Fruit fly (Drosophila melanogaster) whole organism, prepupa: ENCODE measurements around the gene CG31178.

ENCODE experiments used
- Blimp-1 ChIP-seq: fragments of 200-800 bp; sonication (Bioruptor generic); optimal IDR thresholded peaks from 3 replicates; lab custom pipeline; 2017; ENCODE audit warnings: missing biosample characterization, missing genetic modification characterization, mild to moderate bottlenecking, moderate library complexity, missing genetic modification reagents
- CG10631 ChIP-seq: fragments of 200-800 bp; sonication (Bioruptor generic); optimal IDR thresholded peaks from 2 replicates; lab custom pipeline; 2016; ENCODE audit warnings: missing biosample characterization, missing genetic modification characterization
- CG10669 ChIP-seq: fragments of 200-800 bp; sonication (Bioruptor generic); optimal IDR thresholded peaks from 3 replicates; lab custom pipeline; 2018; ENCODE audit warnings: missing biosample characterization, mild to moderate bottlenecking, missing genetic modification characterization, moderate library complexity
- CG11294 ChIP-seq: fragments of 200-800 bp; sonication (Bioruptor generic); IDR thresholded peaks from 2 replicates; pipeline ENCODE4 v1.3.6; 2022; ENCODE audit warnings: missing biosample characterization, missing genetic modification characterization
- CG11762 ChIP-seq: fragments of 200-800 bp; sonication (Bioruptor generic); optimal IDR thresholded peaks from 3 replicates; lab custom pipeline; 2016; ENCODE audit warnings: missing biosample characterization, missing genetic modification characterization; ENCODE audit not compliant: insufficient read depth
- CG11902 ChIP-seq: fragments of 200-800 bp; sonication (Bioruptor generic); optimal IDR thresholded peaks from 3 replicates; lab custom pipeline; 2016; ENCODE audit warnings: missing biosample characterization, missing genetic modification characterization
- CG1621 ChIP-seq: fragments of 200-800 bp; sonication (Bioruptor generic); optimal IDR thresholded peaks from 3 replicates; lab custom pipeline; 2018; ENCODE audit warnings: missing biosample characterization, mild to moderate bottlenecking, missing genetic modification characterization
- CG16779 ChIP-seq: fragments of 200-800 bp; sonication (Bioruptor generic); optimal IDR thresholded peaks from 3 replicates; lab custom pipeline; 2017; ENCODE audit warnings: missing biosample characterization, mild to moderate bottlenecking, missing genetic modification characterization
- CG3032 ChIP-seq: fragments of 200-800 bp; optimal IDR thresholded peaks from 2 replicates; lab custom pipeline; 2019; ENCODE audit warnings: missing biosample characterization, mild to moderate bottlenecking, missing genetic modification characterization, moderate library complexity
- CG32006 ChIP-seq: fragments of 200-800 bp; sonication (Bioruptor generic); optimal IDR thresholded peaks from 3 replicates; lab custom pipeline; 2017; ENCODE audit warnings: missing biosample characterization, mild to moderate bottlenecking, missing genetic modification characterization
- CG34406 ChIP-seq: fragments of 200-800 bp; sonication (Bioruptor generic); optimal IDR thresholded peaks from 3 replicates; lab custom pipeline; 2016; ENCODE audit warnings: missing biosample characterization, missing genetic modification characterization
- CG6163 ChIP-seq: fragments of 200-800 bp; sonication (Bioruptor generic); IDR thresholded peaks from 3 replicates; pipeline ENCODE4 v1.3.6; 2022; ENCODE audit warnings: missing biosample characterization, missing genetic modification characterization
- CG6276 ChIP-seq: fragments of 200-800 bp; sonication (Bioruptor generic); optimal IDR thresholded peaks from 2 replicates; lab custom pipeline; 2017; ENCODE audit warnings: missing biosample characterization, mild to moderate bottlenecking, missing genetic modification characterization
- CG6792 ChIP-seq: fragments of 200-800 bp; sonication (Bioruptor generic); optimal IDR thresholded peaks from 3 replicates; lab custom pipeline; 2016; ENCODE audit warnings: missing biosample characterization, missing genetic modification characterization
- CG6808 ChIP-seq: fragments of 200-800 bp; sonication (Bioruptor generic); optimal IDR thresholded peaks from 3 replicates; lab custom pipeline; 2017; ENCODE audit warnings: missing biosample characterization, missing genetic modification characterization, mild to moderate bottlenecking, moderate library complexity, missing genetic modification reagents
- CG6854 ChIP-seq: fragments of 200-800 bp; sonication (Bioruptor generic); optimal IDR thresholded peaks from 2 replicates; lab custom pipeline; 2017; ENCODE audit warnings: missing biosample characterization, mild to moderate bottlenecking, missing genetic modification characterization
- CG7368 ChIP-seq: fragments of 200-800 bp; sonication (Bioruptor generic); optimal IDR thresholded peaks from 3 replicates; lab custom pipeline; 2016; ENCODE audit warnings: missing biosample characterization, missing genetic modification characterization
- CG8119 ChIP-seq: fragments of 200-800 bp; sonication (Bioruptor generic); IDR thresholded peaks from 3 replicates; pipeline ENCODE4 v1.3.6; 2022; ENCODE audit warnings: missing biosample characterization, missing genetic modification characterization
- CG8319 ChIP-seq: fragments of 200-800 bp; sonication (Bioruptor generic); optimal IDR thresholded peaks from 3 replicates; lab custom pipeline; 2016; ENCODE audit warnings: missing biosample characterization, missing genetic modification characterization
- CG8632 ChIP-seq: fragments of 200-800 bp; sonication (Bioruptor generic); optimal IDR thresholded peaks from 3 replicates; lab custom pipeline; 2016; ENCODE audit warnings: missing biosample characterization, missing genetic modification characterization
- CG9139 ChIP-seq: fragments of 200-800 bp; sonication (Bioruptor generic); optimal IDR thresholded peaks from 3 replicates; lab custom pipeline; 2017; ENCODE audit warnings: missing biosample characterization, mild to moderate bottlenecking, missing genetic modification characterization
- Eip75B ChIP-seq: fragments of 200-800 bp; sonication (Bioruptor generic); optimal IDR thresholded peaks from 3 replicates; lab custom pipeline; 2016; ENCODE audit warnings: missing biosample characterization, missing genetic modification characterization
- Eip78C ChIP-seq: fragments of 200-800 bp; sonication (Bioruptor generic); peaks from one replicate; lab custom pipeline; 2016; ENCODE audit warnings: missing biosample characterization, missing genetic modification characterization
- Eip93F ChIP-seq: fragments of 200-800 bp; sonication (Bioruptor generic); optimal IDR thresholded peaks from 2 replicates; lab custom pipeline; 2016; ENCODE audit warnings: missing biosample characterization, mild to moderate bottlenecking, missing genetic modification characterization
- Ets96B ChIP-seq: fragments of 200-800 bp; optimal IDR thresholded peaks from 2 replicates; lab custom pipeline; 2019; ENCODE audit warnings: missing biosample characterization, mild to moderate bottlenecking, missing genetic modification characterization, moderate library complexity
- Gug ChIP-seq: fragments of 200-800 bp; sonication (Bioruptor generic); IDR thresholded peaks from 2 replicates; pipeline ENCODE4 v1.3.6; 2022; ENCODE audit warnings: missing biosample characterization, missing genetic modification characterization
- Hr38 ChIP-seq: sonication (Bioruptor generic); optimal IDR thresholded peaks from 2 replicates; lab custom pipeline; 2016; ENCODE audit warnings: missing biosample characterization, missing genetic modification characterization
- Hr4 ChIP-seq: fragments of 200-800 bp; sonication (Bioruptor generic); optimal IDR thresholded peaks from 3 replicates; lab custom pipeline; 2016; ENCODE audit warnings: missing biosample characterization, missing genetic modification characterization
- Lpt ChIP-seq: fragments of 200-800 bp; sonication (Bioruptor generic); optimal IDR thresholded peaks from 3 replicates; lab custom pipeline; 2016; ENCODE audit warnings: missing biosample characterization, missing genetic modification characterization
- OdsH ChIP-seq: fragments of 200-800 bp; sonication (Bioruptor generic); optimal IDR thresholded peaks from 3 replicates; lab custom pipeline; 2016; ENCODE audit warnings: missing biosample characterization, missing genetic modification characterization
- Sox102F ChIP-seq: fragments of 200-800 bp; sonication (Bioruptor generic); optimal IDR thresholded peaks from 2 replicates; lab custom pipeline; 2016; ENCODE audit warnings: missing biosample characterization, mild to moderate bottlenecking, missing genetic modification characterization
- Sox14 ChIP-seq: fragments of 200-800 bp; sonication (Bioruptor generic); optimal IDR thresholded peaks from 3 replicates; lab custom pipeline; 2016; ENCODE audit warnings: missing biosample characterization, missing genetic modification characterization
- acj6 ChIP-seq: fragments of 200-800 bp; sonication (Bioruptor generic); optimal IDR thresholded peaks from 3 replicates; lab custom pipeline; 2016; ENCODE audit warnings: missing biosample characterization, missing genetic modification characterization
- dac ChIP-seq: fragments of 200-800 bp; sonication (Bioruptor generic); optimal IDR thresholded peaks from 2 replicates; lab custom pipeline; 2017; ENCODE audit warnings: missing biosample characterization, mild to moderate bottlenecking, missing genetic modification characterization
- dsx ChIP-seq: fragments of 200-800 bp; optimal IDR thresholded peaks from 3 replicates; lab custom pipeline; 2019; ENCODE audit warnings: missing biosample characterization, mild to moderate bottlenecking, missing genetic modification characterization, moderate library complexity; ENCODE audit not compliant: poor library complexity, severe bottlenecking
- eg ChIP-seq: fragments of 200-800 bp; sonication (Bioruptor generic); IDR thresholded peaks from 3 replicates; pipeline ENCODE4 v1.3.6; 2022; ENCODE audit warnings: missing biosample characterization, missing genetic modification characterization
- esn ChIP-seq: fragments of 200-800 bp; sonication (Bioruptor generic); optimal IDR thresholded peaks from 2 replicates; lab custom pipeline; 2016; ENCODE audit warnings: missing biosample characterization, mild to moderate bottlenecking, missing genetic modification characterization, moderate library complexity
- fd59A ChIP-seq: fragments of 200-800 bp; sonication (Bioruptor generic); optimal IDR thresholded peaks from 2 replicates; lab custom pipeline; 2017; ENCODE audit warnings: missing biosample characterization, mild to moderate bottlenecking, missing genetic modification characterization, missing genetic modification reagents
- fkh ChIP-seq: fragments of 200-800 bp; sonication (Bioruptor generic); optimal IDR thresholded peaks from 3 replicates; lab custom pipeline; 2017; ENCODE audit warnings: missing biosample characterization, mild to moderate bottlenecking, missing genetic modification characterization, moderate library complexity
- lz ChIP-seq: fragments of 200-800 bp; sonication (Bioruptor generic); optimal IDR thresholded peaks from 3 replicates; lab custom pipeline; 2016; ENCODE audit warnings: missing biosample characterization, missing genetic modification characterization
- net ChIP-seq: fragments of 200-800 bp; sonication (Bioruptor generic); optimal IDR thresholded peaks from 3 replicates; lab custom pipeline; 2016; ENCODE audit warnings: missing biosample characterization, missing genetic modification characterization
- salr ChIP-seq, 2 experiments: fragments of 200-800 bp; sonication (Bioruptor generic); optimal IDR thresholded peaks; 3 replicates each; lab custom pipeline; 2016 to 2018; ENCODE audit warnings: missing biosample characterization in 2 of 2, missing genetic modification characterization in 2 of 2, mild to moderate bottlenecking in 1 of 2
- ss ChIP-seq, 2 experiments: fragments of 200-800 bp; sonication (Bioruptor generic); optimal IDR thresholded peaks; 2 replicates in 1 of 2; 3 replicates in 1 of 2; lab custom pipeline; 2017 to 2018; ENCODE audit warnings: mild to moderate bottlenecking in 2 of 2, missing biosample characterization in 2 of 2, missing genetic modification characterization in 2 of 2, moderate library complexity in 1 of 2
- svp ChIP-seq: fragments of 200-800 bp; sonication (Bioruptor generic); peaks from one replicate; lab custom pipeline; 2016; ENCODE audit warnings: missing biosample characterization, missing genetic modification characterization
- topi ChIP-seq: fragments of 200-800 bp; sonication (Bioruptor generic); optimal IDR thresholded peaks from 3 replicates; lab custom pipeline; 2016; ENCODE audit warnings: missing biosample characterization, missing genetic modification characterization
- vri ChIP-seq: fragments of 200-800 bp; sonication (Bioruptor generic); optimal IDR thresholded peaks from 3 replicates; lab custom pipeline; 2016; ENCODE audit warnings: missing biosample characterization, mild to moderate bottlenecking, missing genetic modification characterization

The CG31178 gene

dm6 chr3R:21895961-21896875 is 22.7 kb downstream of the CG31178 start (continued):
- TF ChIP-seq ss (GFP tag; optimal IDR thresholded peaks at IDR 0.05; lab: Kevin White, UChicago) (peak in 1 of 2 experiments; percentile 33), CG10631 (GFP tag; lab: Kevin White, UChicago) (peak; percentile 53), net (GFP tag; lab: Kevin White, UChicago) (no peak), CG8119 (GFP tag; lab: Robert Waterston, UW) (no peak), eg (GFP tag; lab: Robert Waterston, UW) (peak; percentile 73), CG1621 (tag; lab: Kevin White, UChicago) (no peak), lz (GFP tag; lab: Kevin White, UChicago) (peak; percentile 54), CG11294 (no peak), CG3032 (tag; lab: Kevin White, UChicago) (peak; percentile 24), dsx (GFP tag; lab: Kevin White, UChicago) (peak; percentile 10), topi (peak; percentile 55), Ets96B (peak; percentile 2), Lpt (peak; percentile 4), Eip78C (GFP tag; lab: Kevin White, UChicago) (peak; percentile 68), svp (GFP tag; lab: Kevin White, UChicago) (peak; percentile 74), Eip75B (GFP tag; lab: Kevin White, UChicago) (no peak), CG8632 (GFP tag; lab: Kevin White, UChicago) (peak; percentile 17)

dm6 chr3R:21897565-21897964 is 24.0 kb downstream of the CG31178 start:
- peak; percentile 88 for TF ChIP-seq CG7368
- peak; percentile 94 for TF ChIP-seq Hr4 (GFP tag; lab: Kevin White, UChicago)
- peak; percentile 87 for TF ChIP-seq CG34406 (GFP tag; lab: Kevin White, UChicago)
- peak; percentile 96 for TF ChIP-seq CG3032 (tag; lab: Kevin White, UChicago)
- TF ChIP-seq salr (GFP tag; optimal IDR thresholded peaks at IDR 0.05; lab: Kevin White, UChicago): peak; percentile 93
- peak; percentile 98 for TF ChIP-seq CG10631 (GFP tag; lab: Kevin White, UChicago)
- peak; percentile 81 for TF ChIP-seq CG11902 (GFP tag; lab: Kevin White, UChicago)
- TF ChIP-seq Eip93F (GFP tag; lab: Kevin White, UChicago): peak; percentile 80
- peak; percentile 96 for TF ChIP-seq CG6808 (GFP tag; lab: Kevin White, UChicago)
- TF ChIP-seq Sox102F (GFP tag; lab: Kevin White, UChicago): peak; percentile 90
- peak; percentile 92 for TF ChIP-seq net (GFP tag; lab: Kevin White, UChicago)
- peak; percentile 94 for TF ChIP-seq Gug (GFP tag; lab: Robert Waterston, UW)
- TF ChIP-seq Blimp-1: peak; percentile 63
- TF ChIP-seq CG11294: peak; percentile 91
- no peak for TF ChIP-seq fkh (GFP tag; lab: Kevin White, UChicago)
- peak; percentile 97 for TF ChIP-seq CG8119 (GFP tag; lab: Robert Waterston, UW)
- peak; percentile 95 for TF ChIP-seq Ets96B
- TF ChIP-seq OdsH (GFP tag; lab: Kevin White, UChicago): peak; percentile 95
- peak; percentile 90 for TF ChIP-seq dac (GFP tag; lab: Kevin White, UChicago)
- TF ChIP-seq CG6854 (GFP tag; lab: Kevin White, UChicago): peak; percentile 80
- TF ChIP-seq CG16779 (tag; lab: Kevin White, UChicago): peak; percentile 90
- peak; percentile 94 for TF ChIP-seq svp (GFP tag; lab: Kevin White, UChicago)
- peak; percentile 98 for TF ChIP-seq Eip78C (GFP tag; lab: Kevin White, UChicago)
- TF ChIP-seq CG6276 (GFP tag; lab: Kevin White, UChicago): peak; percentile 93
- peak; percentile 94 for TF ChIP-seq fd59A (GFP tag; lab: Kevin White, UChicago)
- TF ChIP-seq CG11762 (GFP tag; lab: Kevin White, UChicago): peak; percentile 90
- peak; percentile 96 for TF ChIP-seq CG32006 (GFP tag; lab: Kevin White, UChicago)
- TF ChIP-seq Eip75B (GFP tag; lab: Kevin White, UChicago): peak; percentile 95
- TF ChIP-seq lz (GFP tag; lab: Kevin White, UChicago): peak; percentile 90
- TF ChIP-seq esn (GFP tag; lab: Kevin White, UChicago): peak; percentile 91
- TF ChIP-seq topi: peak; percentile 88
- TF ChIP-seq CG6792 (GFP tag; lab: Kevin White, UChicago): peak; percentile 93
- TF ChIP-seq vri (GFP tag; lab: Kevin White, UChicago): peak; percentile 73
- peak; percentile 96 for TF ChIP-seq acj6 (GFP tag; lab: Kevin White, UChicago)
- peak; percentile 92 for TF ChIP-seq CG10669 (GFP tag; lab: Kevin White, UChicago)
- peak; percentile 95 for TF ChIP-seq Sox14 (GFP tag; lab: Kevin White, UChicago)
- peak; percentile 82 for TF ChIP-seq CG8319 (GFP tag; lab: Kevin White, UChicago)
- TF ChIP-seq Hr38: peak; percentile 6
- peak; percentile 98 for TF ChIP-seq CG6163 (GFP tag; lab: Robert Waterston, UW)
- TF ChIP-seq CG9139 (GFP tag; lab: Kevin White, UChicago): peak; percentile 93
